Fruit fly (Drosophila melanogaster) whole organism, embryonic: ENCODE measurements around the gene COX7AL.

Experiments
- CG10147 ChIP-seq: fragments of 200-800 bp; sonication (Bioruptor generic); optimal IDR thresholded peaks from 2 replicates; lab custom pipeline; 2019; ENCODE audit warnings: missing biosample characterization, mild to moderate bottlenecking, missing genetic modification characterization, moderate library complexity
- CG10431 ChIP-seq: fragments of 200-800 bp; sonication (Bioruptor generic); optimal IDR thresholded peaks from 3 replicates; lab custom pipeline; 2018; ENCODE audit warnings: missing biosample characterization, mild to moderate bottlenecking, missing genetic modification characterization
- CG11456 ChIP-seq: fragments of 200-800 bp; sonication (Bioruptor generic); IDR thresholded peaks from 3 replicates; pipeline ENCODE4 v1.3.6; 2022; ENCODE audit warnings: missing biosample characterization, missing genetic modification characterization
- CG11723 ChIP-seq: fragments of 200-800 bp; sonication (Bioruptor generic); optimal IDR thresholded peaks from 2 replicates; lab custom pipeline; 2017; ENCODE audit warnings: missing biosample characterization, mild to moderate bottlenecking, missing genetic modification characterization
- CG12769 ChIP-seq: fragments of 200-800 bp; sonication (Bioruptor generic); optimal IDR thresholded peaks from 2 replicates; lab custom pipeline; 2019; ENCODE audit warnings: missing biosample characterization, mild to moderate bottlenecking, missing genetic modification characterization, moderate library complexity
- CG13123 ChIP-seq: fragments of 200-800 bp; sonication (Bioruptor generic); optimal IDR thresholded peaks from 2 replicates; lab custom pipeline; 2016; ENCODE audit warnings: missing biosample characterization, missing genetic modification characterization
- CG15601 ChIP-seq: fragments of 200-800 bp; sonication (Bioruptor generic); optimal IDR thresholded peaks from 3 replicates; lab custom pipeline; 2019; ENCODE audit warnings: missing biosample characterization, mild to moderate bottlenecking, missing genetic modification characterization, moderate library complexity
- CG18599 ChIP-seq: fragments of 200-800 bp; sonication (Bioruptor generic); optimal IDR thresholded peaks from 3 replicates; lab custom pipeline; 2017; ENCODE audit warnings: missing biosample characterization, missing genetic modification characterization, mild to moderate bottlenecking, moderate library complexity, missing genetic modification reagents
- CG32767 ChIP-seq: fragments of 200-800 bp; sonication (Bioruptor generic); IDR thresholded peaks from 2 replicates; pipeline ENCODE4 v1.3.6; 2022; ENCODE audit warnings: missing biosample characterization, missing genetic modification characterization
- CG33557 ChIP-seq: fragments of 200-800 bp; sonication (Bioruptor generic); optimal IDR thresholded peaks from 2 replicates; lab custom pipeline; 2019; ENCODE audit warnings: missing biosample characterization, mild to moderate bottlenecking, missing genetic modification characterization, moderate library complexity
- CG6175 ChIP-seq: fragments of 200-800 bp; sonication (Bioruptor generic); IDR thresholded peaks from 3 replicates; pipeline ENCODE4 v1.3.6; 2022; ENCODE audit warnings: missing biosample characterization, missing genetic modification characterization
- CG6254 ChIP-seq: fragments of 200-800 bp; sonication (Bioruptor generic); optimal IDR thresholded peaks from 3 replicates; lab custom pipeline; 2017; ENCODE audit warnings: mild to moderate bottlenecking, missing biosample characterization, missing genetic modification reagents, missing genetic modification characterization
- CG7556 ChIP-seq: fragments of 200-800 bp; sonication (Bioruptor generic); optimal IDR thresholded peaks from 2 replicates; lab custom pipeline; 2017; ENCODE audit warnings: missing biosample characterization, mild to moderate bottlenecking, missing genetic modification characterization
- CG8765 ChIP-seq: fragments of 200-800 bp; sonication (Bioruptor generic); IDR thresholded peaks from 2 replicates; pipeline ENCODE4 v1.3.6; 2022; ENCODE audit warnings: missing biosample characterization, missing genetic modification characterization
- CG8944 ChIP-seq: fragments of 200-800 bp; sonication (Bioruptor generic); optimal IDR thresholded peaks from 3 replicates; lab custom pipeline; 2016; ENCODE audit warnings: missing biosample characterization, missing genetic modification characterization
- CG9215 ChIP-seq: fragments of 200-800 bp; sonication (Bioruptor generic); IDR thresholded peaks from 2 replicates; pipeline ENCODE4 v1.3.6; 2022; ENCODE audit warnings: missing biosample characterization, missing genetic modification characterization
- CG9932 ChIP-seq: fragments of 200-800 bp; sonication (Bioruptor generic); IDR thresholded peaks from 2 replicates; pipeline ENCODE4 v1.3.6; 2022; ENCODE audit warnings: missing biosample characterization, missing genetic modification characterization
- CHES-1-like ChIP-seq: fragments of 200-800 bp; sonication (Bioruptor generic); optimal IDR thresholded peaks from 2 replicates; lab custom pipeline; 2016; ENCODE audit warnings: missing biosample characterization, missing genetic modification characterization
- CoRest ChIP-seq: fragments of 200-800 bp; sonication (Bioruptor generic); optimal IDR thresholded peaks from 3 replicates; lab custom pipeline; 2018; ENCODE audit warnings: missing biosample characterization, mild to moderate bottlenecking, missing genetic modification characterization, moderate library complexity
- D19A ChIP-seq: fragments of 200-800 bp; optimal IDR thresholded peaks from 3 replicates; lab custom pipeline; 2019; ENCODE audit warnings: missing biosample characterization, mild to moderate bottlenecking, missing genetic modification characterization, moderate library complexity
- Dip2 ChIP-seq: fragments of 200-800 bp; sonication (Bioruptor generic); IDR thresholded peaks from 2 replicates; pipeline ENCODE4 v1.3.6; 2022; ENCODE audit warnings: missing biosample characterization, missing genetic modification characterization
- Fer2 ChIP-seq: fragments of 200-800 bp; sonication (Bioruptor generic); optimal IDR thresholded peaks from 2 replicates; lab custom pipeline; 2018; ENCODE audit warnings: missing biosample characterization, mild to moderate bottlenecking, missing genetic modification characterization, moderate library complexity
- Hand ChIP-seq: fragments of 200-800 bp; sonication (Bioruptor generic); optimal IDR thresholded peaks from 2 replicates; lab custom pipeline; 2017; ENCODE audit warnings: mild to moderate bottlenecking, missing biosample characterization, missing genetic modification reagents, missing genetic modification characterization
- Hr3 ChIP-seq: fragments of 200-800 bp; sonication (Bioruptor generic); optimal IDR thresholded peaks from 3 replicates; lab custom pipeline; 2016; ENCODE audit warnings: missing biosample characterization, missing genetic modification characterization
- Hsf ChIP-seq: fragments of 200-800 bp; sonication (Bioruptor generic); optimal IDR thresholded peaks from 3 replicates; lab custom pipeline; 2016; ENCODE audit warnings: missing biosample characterization, missing genetic modification characterization
- Lhr ChIP-seq: fragments of 200-800 bp; sonication (Bioruptor generic); optimal IDR thresholded peaks from 3 replicates; lab custom pipeline; 2017; ENCODE audit warnings: mild to moderate bottlenecking, missing biosample characterization, missing genetic modification reagents, missing genetic modification characterization
- Myb ChIP-seq: fragments of 200-800 bp; sonication (Bioruptor generic); optimal IDR thresholded peaks from 2 replicates; lab custom pipeline; 2016; ENCODE audit warnings: missing biosample characterization, missing genetic modification characterization
- NC2β ChIP-seq: fragments of 200-800 bp; sonication (Bioruptor generic); optimal IDR thresholded peaks from 2 replicates; lab custom pipeline; 2016; ENCODE audit warnings: missing biosample characterization, missing genetic modification characterization
- NK7.1 ChIP-seq: fragments of 200-800 bp; sonication (Bioruptor generic); optimal IDR thresholded peaks from 3 replicates; lab custom pipeline; 2016; ENCODE audit warnings: missing biosample characterization, missing genetic modification characterization
- NfI ChIP-seq: fragments of 200-800 bp; sonication (Bioruptor generic); optimal IDR thresholded peaks from 3 replicates; lab custom pipeline; 2018; ENCODE audit warnings: missing biosample characterization, mild to moderate bottlenecking, missing genetic modification characterization, moderate library complexity
- Oli ChIP-seq: fragments of 200-800 bp; sonication (Bioruptor generic); optimal IDR thresholded peaks from 2 replicates; lab custom pipeline; 2018; ENCODE audit warnings: missing biosample characterization, mild to moderate bottlenecking, missing genetic modification characterization, moderate library complexity
- Ravus ChIP-seq: fragments of 200-800 bp; sonication (Bioruptor generic); IDR thresholded peaks from 2 replicates; pipeline ENCODE4 v1.3.6; 2022; ENCODE audit warnings: missing biosample characterization, missing genetic modification characterization
- Rfx ChIP-seq: fragments of 200-800 bp; sonication (Bioruptor generic); IDR thresholded peaks from 2 replicates; pipeline ENCODE4 v1.3.6; 2022; ENCODE audit warnings: missing biosample characterization, missing genetic modification characterization
- Xrp1 ChIP-seq: fragments of 200-800 bp; sonication (Bioruptor generic); IDR thresholded peaks from 2 replicates; pipeline ENCODE4 v1.3.6; 2022; ENCODE audit warnings: missing biosample characterization, missing genetic modification characterization
- abd-A ChIP-seq: fragments of 200-800 bp; sonication (Bioruptor generic); optimal IDR thresholded peaks from 3 replicates; lab custom pipeline; 2019; ENCODE audit warnings: missing biosample characterization, mild to moderate bottlenecking, missing genetic modification characterization, moderate library complexity
- aop ChIP-seq: fragments of 200-800 bp; sonication (Bioruptor generic); IDR thresholded peaks from 2 replicates; pipeline ENCODE4 v1.3.6; 2022; ENCODE audit warnings: missing biosample characterization, missing genetic modification characterization
- ash1 ChIP-seq: fragments of 200-800 bp; sonication (Bioruptor generic); optimal IDR thresholded peaks from 2 replicates; lab custom pipeline; 2018; ENCODE audit warnings: missing biosample characterization, mild to moderate bottlenecking, missing genetic modification characterization
- ato ChIP-seq: fragments of 200-800 bp; sonication (Bioruptor generic); IDR thresholded peaks from 2 replicates; pipeline ENCODE4 v1.3.6; 2022; ENCODE audit warnings: missing biosample characterization, missing genetic modification characterization; ENCODE audit not compliant: partially characterized antibody
- az2 ChIP-seq: fragments of 200-800 bp; sonication (Bioruptor generic); optimal IDR thresholded peaks from 3 replicates; lab custom pipeline; 2016; ENCODE audit warnings: missing biosample characterization, missing genetic modification characterization
- bab2 ChIP-seq: fragments of 200-800 bp; sonication (Bioruptor generic); optimal IDR thresholded peaks from 2 replicates; lab custom pipeline; 2016; ENCODE audit warnings: missing biosample characterization, missing genetic modification characterization
- bsh ChIP-seq, 2 experiments: fragments of 200-800 bp; sonication (Bioruptor generic); optimal IDR thresholded peaks; 2 replicates each; lab custom pipeline; 2017 to 2018; ENCODE audit warnings: mild to moderate bottlenecking in 2 of 2, missing biosample characterization in 2 of 2, missing genetic modification characterization in 2 of 2, moderate library complexity in 1 of 2
- cg ChIP-seq: fragments of 200-800 bp; sonication (Bioruptor generic); optimal IDR thresholded peaks from 3 replicates; lab custom pipeline; 2019; ENCODE audit warnings: missing biosample characterization, mild to moderate bottlenecking, missing genetic modification characterization, moderate library complexity
- chinmo ChIP-seq: fragments of 200-800 bp; sonication (Bioruptor generic); IDR thresholded peaks from 4 replicates; pipeline ENCODE4 v1.3.6; 2022; ENCODE audit warnings: missing biosample characterization, missing genetic modification characterization; ENCODE audit not compliant: partially characterized antibody
- crc ChIP-seq: fragments of 200-800 bp; sonication (Bioruptor generic); optimal IDR thresholded peaks from 2 replicates; lab custom pipeline; 2016; ENCODE audit warnings: missing biosample characterization, missing genetic modification characterization
- crp ChIP-seq, 2 experiments: fragments of 200-800 bp; sonication (Bioruptor generic); optimal IDR thresholded peaks; 2 replicates in 1 of 2; 3 replicates in 1 of 2; lab custom pipeline; 2017; ENCODE audit warnings: missing biosample characterization in 2 of 2, missing genetic modification characterization in 2 of 2, mild to moderate bottlenecking in 1 of 2, moderate library complexity in 1 of 2
- ham ChIP-seq: fragments of 200-800 bp; sonication (Bioruptor generic); IDR thresholded peaks from 2 replicates; pipeline ENCODE4 v1.3.6; 2022; ENCODE audit warnings: missing biosample characterization, missing genetic modification characterization
- peb ChIP-seq: fragments of 200-800 bp; sonication (Bioruptor generic); IDR thresholded peaks from 2 replicates; pipeline ENCODE4 v1.3.6; 2022; ENCODE audit warnings: missing biosample characterization, missing genetic modification characterization
- sim ChIP-seq: fragments of 200-800 bp; sonication (Bioruptor generic); IDR thresholded peaks from 2 replicates; pipeline ENCODE4 v1.3.6; 2022; ENCODE audit warnings: missing biosample characterization, missing genetic modification characterization
- unpg ChIP-seq: fragments of 200-800 bp; sonication (Bioruptor generic); optimal IDR thresholded peaks from 3 replicates; lab custom pipeline; 2018; ENCODE audit warnings: missing biosample characterization, mild to moderate bottlenecking, missing genetic modification characterization, moderate library complexity
- vnd ChIP-seq: fragments of 200-800 bp; sonication (Bioruptor generic); IDR thresholded peaks from 3 replicates; pipeline ENCODE4 v1.3.6; 2022; ENCODE audit warnings: missing biosample characterization, missing genetic modification characterization; ENCODE audit not compliant: partially characterized antibody
- yki ChIP-seq: fragments of >200 bp; optimal IDR thresholded peaks from 3 replicates; lab custom pipeline; 2018
- zfh2 ChIP-seq: fragments of 200-800 bp; sonication (Bioruptor generic); optimal IDR thresholded peaks from 2 replicates; lab custom pipeline; 2016; ENCODE audit warnings: missing biosample characterization, missing genetic modification characterization

The COX7AL gene

dm6 chr3R:8313038-8313437, 30.4 kb upstream of the COX7AL start, which contains the start of gene CG7483 (continued):
- no peak for TF ChIP-seq sim (GFP tag; lab: Robert Waterston, UW)
- TF ChIP-seq vnd, result peak; percentile 75
- no peak for TF ChIP-seq az2 (GFP tag; lab: Kevin White, UChicago)
- peak; percentile 10 for TF ChIP-seq CoRest
- TF ChIP-seq bab2, result no peak
- TF ChIP-seq CG9215, result no peak
- TF ChIP-seq crc (GFP tag; lab: Kevin White, UChicago), result no peak
- no peak for TF ChIP-seq Ravus (GFP tag; lab: Robert Waterston, UW)
- no peak for TF ChIP-seq ash1 (GFP tag; lab: Kevin White, UChicago)
- TF ChIP-seq CHES-1-like (GFP tag; lab: Kevin White, UChicago), result no peak
- TF ChIP-seq D19A (tag; lab: Kevin White, UChicago), result no peak
- TF ChIP-seq NK7.1 (GFP tag; lab: Kevin White, UChicago), result no peak
- TF ChIP-seq peb (GFP tag; lab: Robert Waterston, UW), result no peak
- TF ChIP-seq cg, result no peak
- TF ChIP-seq CG11456 (GFP tag; lab: Robert Waterston, UW), result no peak
- TF ChIP-seq bsh (GFP tag; optimal IDR thresholded peaks at IDR 0.05; lab: Kevin White, UChicago), result no peak
- no peak for TF ChIP-seq Dip2 (GFP tag; lab: Robert Waterston, UW)
- no peak for TF ChIP-seq CG6254 (GFP tag; lab: Kevin White, UChicago)
- TF ChIP-seq CG9932 (GFP tag; lab: Robert Waterston, UW), result no peak
- TF ChIP-seq CG10147, result no peak
- no peak for TF ChIP-seq CG12769 (tag; lab: Kevin White, UChicago)
- peak; percentile 21 for TF ChIP-seq Lhr (GFP tag; lab: Kevin White, UChicago)
- TF ChIP-seq zfh2 (GFP tag; lab: Kevin White, UChicago), result no peak
- TF ChIP-seq NC2β (GFP tag; lab: Kevin White, UChicago), result no peak
- TF ChIP-seq Hr3, result no peak
- TF ChIP-seq CG33557, result peak; percentile 7
- no peak for TF ChIP-seq yki (lab: Kevin White, UChicago)
- no peak for TF ChIP-seq CG13123
- TF ChIP-seq ato, result peak; percentile 90
- TF ChIP-seq CG10431 (GFP tag; lab: Kevin White, UChicago), result no peak
- peak; percentile 77; the same call in 3 of the 4 replicates for TF ChIP-seq chinmo (GFP tag; lab: Robert Waterston, UW)
- peak; percentile 4 for TF ChIP-seq Myb (GFP tag; lab: Kevin White, UChicago)
- TF ChIP-seq CG6175 (GFP tag; lab: Robert Waterston, UW), result no peak
- no peak for TF ChIP-seq Oli (tag; lab: Kevin White, UChicago)
- TF ChIP-seq Hand, result no peak
- TF ChIP-seq CG8765 (GFP tag; lab: Robert Waterston, UW), result no peak
- TF ChIP-seq Fer2, result no peak
- TF ChIP-seq Rfx, result no peak; the same call in 1 of the 2 replicates
- no peak for TF ChIP-seq CG7556 (GFP tag; lab: Kevin White, UChicago)
- TF ChIP-seq unpg (GFP tag; lab: Kevin White, UChicago), result no peak
- TF ChIP-seq abd-A (tag; lab: Kevin White, UChicago), result no peak
- no peak for TF ChIP-seq crp (GFP tag; optimal IDR thresholded peaks at IDR 0.05; lab: Kevin White, UChicago)
- no peak for TF ChIP-seq CG8944
- no peak for TF ChIP-seq ham (GFP tag; lab: Robert Waterston, UW)
- no peak for TF ChIP-seq NfI (GFP tag; lab: Kevin White, UChicago)
- no peak for TF ChIP-seq aop (GFP tag; lab: Robert Waterston, UW)
- no peak; the same call in 1 of the 2 replicates for TF ChIP-seq CG32767 (GFP tag; lab: Robert Waterston, UW)
- TF ChIP-seq Xrp1, result no peak
- TF ChIP-seq CG18599 (GFP tag; lab: Kevin White, UChicago), result no peak
- TF ChIP-seq CG15601, result peak; percentile 46
- TF ChIP-seq Hsf, result no peak
- TF ChIP-seq CG11723, result no peak
